Fruit fly (Drosophila melanogaster): ENCODE results near the gene ome.

The ome gene

dm6 chr3L:14671546-14671945, 1.1 kb upstream of the ome start (continued):
- no peak for TF ChIP-seq Dfd (GFP tag; optimal IDR thresholded peaks at IDR 0.05)
- TF ChIP-seq sug (tag; optimal IDR thresholded peaks at IDR 0.05), result peak; percentile 20
- no peak for TF ChIP-seq Blimp-1 (GFP tag; optimal IDR thresholded peaks at IDR 0.05)
- no peak for TF ChIP-seq psq (GFP tag; optimal IDR thresholded peaks at IDR 0.05)
- no peak for TF ChIP-seq tll (GFP tag; optimal IDR thresholded peaks at IDR 0.05)
- TF ChIP-seq CG6765 (GFP tag; optimal IDR thresholded peaks at IDR 0.05), result no peak
- 0 out of 2 replicates have a peak, but pooled peaks have one; percentile 14 for TF ChIP-seq sob (GFP tag; IDR thresholded peaks at IDR 0.05)
- TF ChIP-seq Abd-B (GFP tag; optimal IDR thresholded peaks at IDR 0.05), result peak; percentile 4
- TF ChIP-seq CG9876 (GFP tag; optimal IDR thresholded peaks at IDR 0.05), result no peak
- peak; percentile 32 for TF ChIP-seq CG15601 (tag; optimal IDR thresholded peaks at IDR 0.05)
- no peak for TF ChIP-seq cad (GFP tag; optimal IDR thresholded peaks at IDR 0.05)
- TF ChIP-seq Dek (tag; optimal IDR thresholded peaks at IDR 0.05), result peak; percentile 43
- no peak for TF ChIP-seq CG12299 (tag; optimal IDR thresholded peaks at IDR 0.05)
- TF ChIP-seq CG7839 (tag; optimal IDR thresholded peaks at IDR 0.05), result peak; percentile 16
- TF ChIP-seq salm (tag; optimal IDR thresholded peaks at IDR 0.05), result no peak
- TF ChIP-seq ATbp (GFP tag; optimal IDR thresholded peaks at IDR 0.05), result no peak
- TF ChIP-seq ham (GFP tag; IDR thresholded peaks at IDR 0.05), result no peak
- no peak for TF ChIP-seq CG7357 (GFP tag; IDR thresholded peaks at IDR 0.05)
- peak; percentile 1 for TF ChIP-seq phol (tag; optimal IDR thresholded peaks at IDR 0.05)
- TF ChIP-seq CG4820 (GFP tag; optimal IDR thresholded peaks at IDR 0.05), result no peak
- 0 out of 2 replicates have a peak, but pooled peaks have one; percentile 23 for TF ChIP-seq CG32532 (GFP tag; IDR thresholded peaks at IDR 0.05)
- TF ChIP-seq CG16813 (GFP tag; IDR thresholded peaks at IDR 0.05; ENCODE audit: partially characterized antibody), result no peak
- no peak for TF ChIP-seq peb (GFP tag; IDR thresholded peaks at IDR 0.05)
- peak; percentile 8 for TF ChIP-seq CG12391 (tag; optimal IDR thresholded peaks at IDR 0.05)
- no peak for TF ChIP-seq scrt (GFP tag; optimal IDR thresholded peaks at IDR 0.05)
- TF ChIP-seq CG17568 (GFP tag; optimal IDR thresholded peaks at IDR 0.05), result no peak
- no peak for TF ChIP-seq sens (GFP tag)
- peak; percentile 22 for TF ChIP-seq CG10267 (tag; optimal IDR thresholded peaks at IDR 0.05)
- TF ChIP-seq CG9932 (GFP tag; IDR thresholded peaks at IDR 0.05), result peak; percentile 48
- TF ChIP-seq ab (GFP tag; optimal IDR thresholded peaks at IDR 0.05), result no peak
- no peak for TF ChIP-seq Dll (GFP tag; IDR thresholded peaks at IDR 0.05; ENCODE audit: partially characterized antibody)
- TF ChIP-seq prd (optimal IDR thresholded peaks at IDR 0.05), result no peak
- TF ChIP-seq prd (GFP tag; IDR thresholded peaks at IDR 0.05), result no peak
- peak; percentile 12 for TF ChIP-seq CG14710 (tag; optimal IDR thresholded peaks at IDR 0.05)
- peak; percentile 5 for TF ChIP-seq Sry-δ (GFP tag; optimal IDR thresholded peaks at IDR 0.05)
- TF ChIP-seq Nf-YB (GFP tag; optimal IDR thresholded peaks at IDR 0.05), result no peak
- TF ChIP-seq Myb (GFP tag; optimal IDR thresholded peaks at IDR 0.05), result peak; percentile 99
- TF ChIP-seq CG16779 (GFP tag; IDR thresholded peaks at IDR 0.05), result no peak
- TF ChIP-seq CG11504 (tag; optimal IDR thresholded peaks at IDR 0.05), result peak; percentile 51
- no peak for TF ChIP-seq Mad (GFP tag; optimal IDR thresholded peaks at IDR 0.05)
- TF ChIP-seq CG18262 (tag; optimal IDR thresholded peaks at IDR 0.05), result no peak
- TF ChIP-seq Hsf (GFP tag; optimal IDR thresholded peaks at IDR 0.05), result peak; percentile 1
- peak; percentile 60 for TF ChIP-seq CG3847 (GFP tag; IDR thresholded peaks at IDR 0.05)
- TF ChIP-seq CG34224 (GFP tag; IDR thresholded peaks at IDR 0.05; ENCODE audit: partially characterized antibody), result no peak
- peak; percentile 9 for TF ChIP-seq CG13424 (tag; optimal IDR thresholded peaks at IDR 0.05)
- TF ChIP-seq trem (tag; optimal IDR thresholded peaks at IDR 0.05), result peak; percentile 39
- no peak for TF ChIP-seq dimm (GFP tag; IDR thresholded peaks at IDR 0.05)
- TF ChIP-seq en (GFP tag; optimal IDR thresholded peaks at IDR 0.05), result no peak
- TF ChIP-seq CG16863 (GFP tag; optimal IDR thresholded peaks at IDR 0.05), result no peak
- TF ChIP-seq CG3163 (GFP tag; optimal IDR thresholded peaks at IDR 0.05), result peak; percentile 23
- 0 out of 3 replicates have a peak, but pooled peaks have one; percentile 41 for TF ChIP-seq ci (GFP tag; IDR thresholded peaks at IDR 0.05)

Data from whole organism, embryonic.